Fruit fly (Drosophila melanogaster) whole organism, embryonic: ENCODE data around the gene U2af50.

Experiments
- B-H2 ChIP-seq: fragments of 200-800 bp; sonication (Bioruptor generic); optimal IDR thresholded peaks from 2 replicates; lab custom pipeline; 2018; ENCODE audit warnings: missing biosample characterization, mild to moderate bottlenecking, missing genetic modification characterization
- Bteb2 ChIP-seq: fragments of 200-800 bp; sonication (Bioruptor generic); optimal IDR thresholded peaks from 2 replicates; lab custom pipeline; 2016; ENCODE audit warnings: missing biosample characterization, missing genetic modification characterization
- CG10565 ChIP-seq: fragments of 200-800 bp; sonication (Bioruptor generic); optimal IDR thresholded peaks from 3 replicates; lab custom pipeline; 2016; ENCODE audit warnings: missing biosample characterization, mild to moderate bottlenecking, missing genetic modification characterization
- CG10959 ChIP-seq: fragments of 200-800 bp; sonication (Bioruptor generic); IDR thresholded peaks from 2 replicates; pipeline ENCODE4 v1.3.6; 2022; ENCODE audit warnings: missing biosample characterization, missing genetic modification characterization
- CG10979 ChIP-seq: fragments of 200-800 bp; sonication (Bioruptor generic); optimal IDR thresholded peaks from 2 replicates; lab custom pipeline; 2018; ENCODE audit warnings: missing biosample characterization, mild to moderate bottlenecking, missing genetic modification characterization, moderate library complexity
- CG11093 ChIP-seq: fragments of 200-800 bp; sonication (Bioruptor generic); IDR thresholded peaks from 3 replicates; pipeline ENCODE4 v1.3.6; 2022; ENCODE audit warnings: missing biosample characterization, missing genetic modification characterization
- CG12299 ChIP-seq: fragments of 200-800 bp; sonication (Bioruptor generic); optimal IDR thresholded peaks from 2 replicates; lab custom pipeline; 2018; ENCODE audit warnings: missing biosample characterization, mild to moderate bottlenecking, missing genetic modification characterization
- CG1529 ChIP-seq: fragments of 200-800 bp; sonication (Bioruptor generic); optimal IDR thresholded peaks from 3 replicates; lab custom pipeline; 2018; ENCODE audit warnings: missing biosample characterization, missing genetic modification characterization
- CG15601 ChIP-seq: fragments of 200-800 bp; sonication (Bioruptor generic); optimal IDR thresholded peaks from 3 replicates; lab custom pipeline; 2019; ENCODE audit warnings: missing biosample characterization, mild to moderate bottlenecking, missing genetic modification characterization, moderate library complexity
- CG1602 ChIP-seq: fragments of 200-800 bp; sonication (Bioruptor generic); optimal IDR thresholded peaks from 3 replicates; lab custom pipeline; 2016; ENCODE audit warnings: missing biosample characterization, missing genetic modification characterization
- CG16813 ChIP-seq: fragments of 200-800 bp; sonication (Bioruptor generic); IDR thresholded peaks from 3 replicates; pipeline ENCODE4 v1.3.6; 2022; ENCODE audit warnings: missing biosample characterization, missing genetic modification characterization; ENCODE audit not compliant: partially characterized antibody
- CG17802 ChIP-seq: fragments of 200-800 bp; sonication (Bioruptor generic); optimal IDR thresholded peaks from 2 replicates; lab custom pipeline; 2018; ENCODE audit warnings: missing biosample characterization, mild to moderate bottlenecking, missing genetic modification characterization, moderate library complexity
- CG18011 ChIP-seq: fragments of 200-800 bp; sonication (Bioruptor generic); optimal IDR thresholded peaks from 2 replicates; lab custom pipeline; 2017; ENCODE audit warnings: missing biosample characterization, missing genetic modification characterization, mild to moderate bottlenecking, moderate library complexity, missing genotype
- CG2120 ChIP-seq: fragments of 200-800 bp; sonication (Bioruptor generic); optimal IDR thresholded peaks from 3 replicates; lab custom pipeline; 2016; ENCODE audit warnings: missing biosample characterization, missing genetic modification characterization
- CG30431 ChIP-seq: fragments of 200-800 bp; sonication (Bioruptor generic); optimal IDR thresholded peaks from 2 replicates; lab custom pipeline; 2017; ENCODE audit warnings: missing biosample characterization, missing genetic modification characterization
- CG31224 ChIP-seq: fragments of 200-800 bp; sonication (Bioruptor generic); IDR thresholded peaks from 2 replicates; pipeline ENCODE4 v1.3.6; 2022; ENCODE audit warnings: missing biosample characterization, missing genetic modification characterization
- CG33557 ChIP-seq: fragments of 200-800 bp; sonication (Bioruptor generic); optimal IDR thresholded peaks from 2 replicates; lab custom pipeline; 2019; ENCODE audit warnings: missing biosample characterization, mild to moderate bottlenecking, missing genetic modification characterization, moderate library complexity
- CG4360 ChIP-seq: fragments of 200-800 bp; sonication (Bioruptor generic); IDR thresholded peaks from 2 replicates; pipeline ENCODE4 v1.3.6; 2022; ENCODE audit warnings: missing biosample characterization, missing genetic modification characterization
- CG43689 ChIP-seq: fragments of 200-800 bp; sonication (Bioruptor generic); IDR thresholded peaks from 2 replicates; pipeline ENCODE4 v1.3.6; 2022; ENCODE audit warnings: missing biosample characterization, missing genetic modification characterization
- CG5180 ChIP-seq: fragments of 200-800 bp; sonication (Bioruptor generic); optimal IDR thresholded peaks from 3 replicates; lab custom pipeline; 2017; ENCODE audit warnings: missing biosample characterization, missing genetic modification characterization, mild to moderate bottlenecking, moderate library complexity, missing genetic modification reagents
- CG6254 ChIP-seq: fragments of 200-800 bp; sonication (Bioruptor generic); optimal IDR thresholded peaks from 3 replicates; lab custom pipeline; 2017; ENCODE audit warnings: mild to moderate bottlenecking, missing biosample characterization, missing genetic modification reagents, missing genetic modification characterization
- CTCF ChIP-seq: fragments of 200-800 bp; sonication (Bioruptor generic); optimal IDR thresholded peaks from 2 replicates; lab custom pipeline; 2017; ENCODE audit warnings: missing biosample characterization, mild to moderate bottlenecking, missing genetic modification characterization, moderate library complexity
- Dbx ChIP-seq: fragments of 200-800 bp; sonication (Bioruptor generic); IDR thresholded peaks from 3 replicates; pipeline ENCODE4 v1.3.6; 2022; ENCODE audit warnings: missing biosample characterization, missing genetic modification characterization
- Doc3 ChIP-seq: fragments of 200-800 bp; sonication (Bioruptor generic); IDR thresholded peaks from 3 replicates; pipeline ENCODE4 v1.3.6; 2022; ENCODE audit warnings: missing biosample characterization, missing genetic modification characterization; ENCODE audit not compliant: partially characterized antibody
- Fer1 ChIP-seq: fragments of 200-800 bp; sonication (Bioruptor generic); optimal IDR thresholded peaks from 2 replicates; lab custom pipeline; 2017; ENCODE audit warnings: missing biosample characterization, mild to moderate bottlenecking, missing genetic modification characterization
- HmgZ ChIP-seq: fragments of 200-800 bp; sonication (Bioruptor generic); optimal IDR thresholded peaks from 2 replicates; lab custom pipeline; 2018; ENCODE audit warnings: missing biosample characterization, mild to moderate bottlenecking, missing genetic modification characterization
- Hmx ChIP-seq: fragments of 200-800 bp; sonication (Bioruptor generic); optimal IDR thresholded peaks from 2 replicates; lab custom pipeline; 2016; ENCODE audit warnings: missing biosample characterization, missing genetic modification characterization
- NK7.1 ChIP-seq: fragments of 200-800 bp; sonication (Bioruptor generic); optimal IDR thresholded peaks from 3 replicates; lab custom pipeline; 2016; ENCODE audit warnings: missing biosample characterization, missing genetic modification characterization
- Ravus ChIP-seq: fragments of 200-800 bp; sonication (Bioruptor generic); IDR thresholded peaks from 2 replicates; pipeline ENCODE4 v1.3.6; 2022; ENCODE audit warnings: missing biosample characterization, missing genetic modification characterization
- Rfx ChIP-seq: fragments of 200-800 bp; sonication (Bioruptor generic); IDR thresholded peaks from 2 replicates; pipeline ENCODE4 v1.3.6; 2022; ENCODE audit warnings: missing biosample characterization, missing genetic modification characterization
- Sry-β ChIP-seq: fragments of 200-800 bp; sonication (Bioruptor generic); optimal IDR thresholded peaks from 2 replicates; lab custom pipeline; 2018; ENCODE audit warnings: missing biosample characterization, mild to moderate bottlenecking, missing genetic modification characterization, moderate library complexity
- ara ChIP-seq: fragments of 200-800 bp; sonication (Bioruptor generic); IDR thresholded peaks from 2 replicates; pipeline ENCODE4 v1.3.6; 2022; ENCODE audit warnings: missing biosample characterization, missing genetic modification characterization
- bigmax ChIP-seq: fragments of 200-800 bp; sonication (Bioruptor generic); optimal IDR thresholded peaks from 2 replicates; lab custom pipeline; 2018; ENCODE audit warnings: missing biosample characterization, mild to moderate bottlenecking, missing genetic modification characterization
- br ChIP-seq: fragments of >200 bp; optimal IDR thresholded peaks from 2 replicates; lab custom pipeline; 2017
- da ChIP-seq: fragments of 200-800 bp; sonication (Bioruptor generic); optimal IDR thresholded peaks from 2 replicates; lab custom pipeline; 2016; ENCODE audit warnings: missing biosample characterization, missing genetic modification characterization
- dpn ChIP-seq, 2 experiments: fragments of 200-800 bp; sonication (Bioruptor generic); optimal IDR thresholded peaks; 3 replicates each; lab custom pipeline; 2016; ENCODE audit warnings: missing biosample characterization in 2 of 2, missing genetic modification characterization in 2 of 2
- ems ChIP-seq: fragments of 200-800 bp; sonication (Bioruptor generic); optimal IDR thresholded peaks from 3 replicates; lab custom pipeline; 2016; ENCODE audit warnings: missing biosample characterization, missing genetic modification characterization
- gem ChIP-seq: fragments of 200-800 bp; sonication (Bioruptor generic); optimal IDR thresholded peaks from 2 replicates; lab custom pipeline; 2019; ENCODE audit warnings: missing biosample characterization, mild to moderate bottlenecking, missing genetic modification characterization, moderate library complexity
- kay ChIP-seq: fragments of 200-800 bp; sonication (Bioruptor generic); optimal IDR thresholded peaks from 2 replicates; lab custom pipeline; 2016; ENCODE audit warnings: missing biosample characterization, missing genetic modification characterization
- ken ChIP-seq: fragments of 200-800 bp; sonication (Bioruptor generic); IDR thresholded peaks from 3 replicates; pipeline ENCODE4 v1.3.6; 2022; ENCODE audit warnings: missing biosample characterization, missing genetic modification characterization
- lbe ChIP-seq: fragments of 200-800 bp; sonication (Bioruptor generic); optimal IDR thresholded peaks from 2 replicates; lab custom pipeline; 2016; ENCODE audit warnings: missing biosample characterization, mild to moderate bottlenecking, missing genetic modification characterization
- nmo ChIP-seq: fragments of 200-800 bp; sonication (Bioruptor generic); optimal IDR thresholded peaks from 2 replicates; lab custom pipeline; 2018; ENCODE audit warnings: missing biosample characterization, mild to moderate bottlenecking, missing genetic modification characterization, moderate library complexity
- oc ChIP-seq: fragments of 200-800 bp; sonication (Bioruptor generic); optimal IDR thresholded peaks from 2 replicates; lab custom pipeline; 2018; ENCODE audit warnings: missing biosample characterization, mild to moderate bottlenecking, missing genetic modification characterization, moderate library complexity
- pan ChIP-seq, 4 experiments: fragments of >200 bp in 3 of 4; fragments of 200-800 bp in 1 of 4; sonication (Bioruptor generic) in 1 of 4; optimal IDR thresholded peaks in 3 of 4; IDR thresholded peaks in 1 of 4; 2 replicates each; pipeline versions ENCODE4 v1.3.6 to Lab custom; 2017 to 2022; ENCODE audit warnings: missing biosample characterization in 2 of 4, missing genetic modification characterization in 2 of 4, mixed read lengths in 1 of 4
- sd ChIP-seq: fragments of 200-800 bp; sonication (Bioruptor generic); optimal IDR thresholded peaks from 3 replicates; lab custom pipeline; 2018; ENCODE audit warnings: missing biosample characterization, mild to moderate bottlenecking, missing genetic modification characterization, moderate library complexity
- sens-2 ChIP-seq: fragments of 200-800 bp; sonication (Bioruptor generic); IDR thresholded peaks from 2 replicates; pipeline ENCODE4 v1.3.6; 2022; ENCODE audit warnings: missing biosample characterization, missing genetic modification characterization
- sim ChIP-seq: fragments of 200-800 bp; sonication (Bioruptor generic); IDR thresholded peaks from 2 replicates; pipeline ENCODE4 v1.3.6; 2022; ENCODE audit warnings: missing biosample characterization, missing genetic modification characterization
- sima ChIP-seq: fragments of 200-800 bp; sonication (Bioruptor generic); optimal IDR thresholded peaks from 2 replicates; lab custom pipeline; 2016; ENCODE audit warnings: missing biosample characterization, missing genetic modification characterization
- tgo ChIP-seq: fragments of 200-800 bp; sonication (Bioruptor generic); IDR thresholded peaks from 3 replicates; pipeline ENCODE4 v1.3.6; 2022; ENCODE audit warnings: missing biosample characterization, missing genetic modification characterization
- unc-4 ChIP-seq: fragments of 200-800 bp; sonication (Bioruptor generic); IDR thresholded peaks from 2 replicates; pipeline ENCODE4 v1.3.6; 2022; ENCODE audit warnings: missing biosample characterization, missing genetic modification characterization; ENCODE audit not compliant: partially characterized antibody

Gene U2af50

DNA sequence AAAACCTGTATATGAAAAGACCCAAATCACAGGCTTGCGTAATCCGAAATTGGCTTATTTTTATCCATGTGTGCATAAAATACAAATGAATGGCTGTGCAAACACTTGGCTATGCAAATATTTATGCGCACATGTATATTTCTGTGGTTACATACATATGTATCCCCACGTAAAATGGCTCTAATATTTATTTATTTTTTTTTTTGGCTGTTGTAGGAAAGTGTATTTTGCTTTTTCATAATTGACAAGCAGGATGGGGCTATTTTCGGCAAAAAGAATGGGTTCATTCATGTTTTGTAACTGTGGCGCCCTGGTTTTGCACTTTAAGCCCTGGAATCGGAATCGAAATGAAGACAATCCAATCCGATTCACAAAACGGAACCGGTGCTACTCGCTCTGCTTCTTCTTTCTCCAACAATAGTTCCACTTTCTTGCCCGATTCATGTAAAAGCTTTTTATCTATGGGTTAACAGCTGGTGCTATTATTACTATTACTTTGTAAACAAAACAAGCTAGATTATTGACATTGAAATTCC, 23.7 kb downstream of the U2af50 start (continued):
- TF ChIP-seq Sry-β (GFP tag; lab: Kevin White, UChicago), result no peak
- peak; percentile 67 for TF ChIP-seq B-H2
- peak; percentile 64 for TF ChIP-seq Bteb2 (GFP tag; lab: Kevin White, UChicago)
- TF ChIP-seq tgo (GFP tag; lab: Robert Waterston, UW), result peak; percentile 73
- TF ChIP-seq ara (GFP tag; lab: Robert Waterston, UW), result peak; percentile 71
- peak; percentile 35 for TF ChIP-seq CG33557 (GFP tag; lab: Kevin White, UChicago)
- TF ChIP-seq CG43689, result no peak
- TF ChIP-seq pan (optimal IDR thresholded peaks at IDR 0.05; lab: Kevin White, UChicago), result no peak
- TF ChIP-seq pan (GFP tag; optimal IDR thresholded peaks at IDR 0.05 in 1 of 2, IDR thresholded peaks at IDR 0.05 in 1 of 2), result peak in 1 of 2 experiments; percentile 83
- TF ChIP-seq CG11093 (GFP tag; lab: Robert Waterston, UW), result peak; percentile 24; the same call in 1 of the 3 replicates
- TF ChIP-seq HmgZ (tag; lab: Kevin White, UChicago), result peak; percentile 53
- TF ChIP-seq CG12299 (tag; lab: Kevin White, UChicago), result peak; percentile 13
- no peak for TF ChIP-seq CTCF
- TF ChIP-seq CG15601, result peak; percentile 21
- no peak for TF ChIP-seq br (lab: Kevin White, UChicago)
- no peak for TF ChIP-seq Doc3 (GFP tag; lab: Robert Waterston, UW)
- no peak for TF ChIP-seq CG10565
- peak; percentile 49; the same call in 1 of the 2 replicates for TF ChIP-seq Ravus (GFP tag; lab: Robert Waterston, UW)
- TF ChIP-seq kay (GFP tag; lab: Kevin White, UChicago), result peak; percentile 49
- TF ChIP-seq CG10959, result peak; percentile 58; the same call in 1 of the 2 replicates
- peak; percentile 78 for TF ChIP-seq Dbx (GFP tag; lab: Robert Waterston, UW)
- TF ChIP-seq sens-2 (GFP tag; lab: Robert Waterston, UW), result peak; percentile 72
- peak; percentile 42 for TF ChIP-seq CG6254 (GFP tag; lab: Kevin White, UChicago)
- TF ChIP-seq bigmax (GFP tag; lab: Kevin White, UChicago), result no peak
- TF ChIP-seq CG31224 (GFP tag; lab: Robert Waterston, UW), result peak; percentile 61; the same call in 1 of the 2 replicates
- peak; percentile 85 for TF ChIP-seq CG2120 (GFP tag; lab: Kevin White, UChicago)
- no peak for TF ChIP-seq sim
- peak; percentile 59 for TF ChIP-seq nmo (GFP tag; lab: Kevin White, UChicago)
- 0 out of 2 replicates have a peak, but pooled peaks have one; percentile 38 for TF ChIP-seq CG4360 (GFP tag; lab: Robert Waterston, UW)
- TF ChIP-seq lbe, result peak; percentile 32
- peak; percentile 48 for TF ChIP-seq CG5180 (GFP tag; lab: Kevin White, UChicago)
- TF ChIP-seq CG1529 (GFP tag; lab: Kevin White, UChicago), result peak; percentile 31
- peak; percentile 47 for TF ChIP-seq CG1602 (GFP tag; lab: Kevin White, UChicago)
- TF ChIP-seq unc-4 (GFP tag; lab: Robert Waterston, UW), result no peak
- TF ChIP-seq oc (tag; lab: Kevin White, UChicago), result peak; percentile 60
- TF ChIP-seq ems (GFP tag; lab: Kevin White, UChicago), result peak; percentile 71
- TF ChIP-seq NK7.1 (GFP tag; lab: Kevin White, UChicago), result peak; percentile 22
- TF ChIP-seq gem (tag; lab: Kevin White, UChicago), result peak; percentile 71
- TF ChIP-seq CG18011 (GFP tag; lab: Kevin White, UChicago), result peak; percentile 63
- peak; percentile 21 for TF ChIP-seq CG10979 (tag; lab: Kevin White, UChicago)
- peak; percentile 39 for TF ChIP-seq sima (GFP tag; lab: Kevin White, UChicago)
- peak; percentile 65 for TF ChIP-seq Hmx (GFP tag; lab: Kevin White, UChicago)
- TF ChIP-seq Rfx (GFP tag; lab: Robert Waterston, UW), result peak; percentile 85
- peak; percentile 80 for TF ChIP-seq Fer1 (GFP tag; lab: Kevin White, UChicago)
- TF ChIP-seq CG17802 (tag; lab: Kevin White, UChicago), result peak; percentile 12
- TF ChIP-seq CG16813, result no peak
- peak; percentile 73 to 80 for TF ChIP-seq dpn (GFP tag; optimal IDR thresholded peaks at IDR 0.05; lab: Kevin White, UChicago)
- peak; percentile 57; the same call in 1 of the 3 replicates for TF ChIP-seq ken
- TF ChIP-seq CG30431, result peak; percentile 16
- no peak for TF ChIP-seq sd
- TF ChIP-seq da, result no peak
